Fruit fly (Drosophila melanogaster) whole organism, wandering third instar larva: Measurements from ENCODE around the gene CG33966.

Experiments
- Abd-B ChIP-seq: fragments of >200 bp; optimal IDR thresholded peaks from 2 replicates; lab custom pipeline; 2017; ENCODE audit warnings: missing biosample characterization, missing genetic modification characterization
- Hr78 ChIP-seq: fragments of >200 bp; optimal IDR thresholded peaks from 2 replicates; lab custom pipeline; 2017; ENCODE audit warnings: missing biosample characterization, missing genetic modification characterization
- Myc ChIP-seq: fragments of >200 bp; optimal IDR thresholded peaks from 2 replicates; lab custom pipeline; 2017
- fru ChIP-seq: fragments of 200-800 bp; sonication (Bioruptor generic); optimal IDR thresholded peaks from 3 replicates; lab custom pipeline; 2016; ENCODE audit warnings: missing biosample characterization, mild to moderate bottlenecking, missing genetic modification characterization
- psq ChIP-seq: fragments of 200-800 bp; sonication (Bioruptor generic); optimal IDR thresholded peaks from 3 replicates; lab custom pipeline; 2017; ENCODE audit warnings: missing biosample characterization, mild to moderate bottlenecking, missing genetic modification characterization, moderate library complexity
- sv ChIP-seq: fragments of 200-800 bp; sonication (Bioruptor generic); optimal IDR thresholded peaks from 3 replicates; lab custom pipeline; 2016; ENCODE audit warnings: missing biosample characterization, missing genetic modification characterization

dm6 chr3L:1193123-1193844 lies 40.6 kb upstream of the CG33966 start, which contains the start of gene Trhn:
- TF ChIP-seq Hr78 (no peak), Abd-B (no peak), psq (GFP tag; lab: Kevin White, UChicago) (no peak), sv (GFP tag; lab: Kevin White, UChicago) (no peak), fru (GFP tag; lab: Kevin White, UChicago) (no peak), Myc (lab: Kevin White, UChicago) (no peak)
